Fruit fly (Drosophila melanogaster): ENCODE results near the gene Dscam4.

Dscam4 gene

dm6 chr3L:8299224-8300130, 61.0 kb downstream of the Dscam4 start, which contains the start of the genes Arl5 and CG13671 (continued):
- TF ChIP-seq Oaz (GFP tag; IDR thresholded peaks at IDR 0.05) (0 out of 2 replicates have a peak, but pooled peaks have one; percentile 30), sna (GFP tag; IDR thresholded peaks at IDR 0.05; ENCODE audit: partially characterized antibody) (peak; percentile 72; the same call in 1 of the 2 replicates), CG8765 (GFP tag; IDR thresholded peaks at IDR 0.05) (peak; percentile 58; the same call in 1 of the 2 replicates), salm (tag; optimal IDR thresholded peaks at IDR 0.05) (peak; percentile 25), CG10565 (GFP tag; optimal IDR thresholded peaks at IDR 0.05) (no peak), YL-1 (GFP tag; optimal IDR thresholded peaks at IDR 0.05) (peak; percentile 82), CG31365 (tag; optimal IDR thresholded peaks at IDR 0.05) (no peak), sob (GFP tag; IDR thresholded peaks at IDR 0.05) (peak; percentile 91), toy (GFP tag; IDR thresholded peaks at IDR 0.05) (no peak), CkIIα-i1 (GFP tag; IDR thresholded peaks at IDR 0.05) (no peak), CG17802 (tag; optimal IDR thresholded peaks at IDR 0.05) (peak; percentile 56), Dbx (GFP tag; IDR thresholded peaks at IDR 0.05) (peak; percentile 85), Bgb (GFP tag; IDR thresholded peaks at IDR 0.05; ENCODE audit: partially characterized antibody) (peak; percentile 67), CG11504 (tag; optimal IDR thresholded peaks at IDR 0.05) (no peak), aop (GFP tag; IDR thresholded peaks at IDR 0.05) (no peak), CG9797 (GFP tag; optimal IDR thresholded peaks at IDR 0.05) (peak; percentile 84), Hr3 (GFP tag; optimal IDR thresholded peaks at IDR 0.05) (peak; percentile 86), CG6791 (GFP tag; IDR thresholded peaks at IDR 0.05; ENCODE audit: partially characterized antibody) (peak; percentile 73), nau (GFP tag; optimal IDR thresholded peaks at IDR 0.05) (peak; percentile 25), CG1529 (GFP tag; optimal IDR thresholded peaks at IDR 0.05) (peak; percentile 10), CG15011 (GFP tag; optimal IDR thresholded peaks at IDR 0.05) (no peak), CG15514 (GFP tag; optimal IDR thresholded peaks at IDR 0.05) (peak; percentile 76), Vsx1 (GFP tag; optimal IDR thresholded peaks at IDR 0.05) (peak; percentile 99), CG33557 (GFP tag; optimal IDR thresholded peaks at IDR 0.05) (peak; percentile 36), usp (GFP tag; optimal IDR thresholded peaks at IDR 0.05) (no peak), CG9609 (GFP tag; optimal IDR thresholded peaks at IDR 0.05) (peak; percentile 67), Hmr (GFP tag; optimal IDR thresholded peaks at IDR 0.05) (peak; percentile 75), sisA (GFP tag; IDR thresholded peaks at IDR 0.05) (peak; percentile 85), gsb-n (tag; optimal IDR thresholded peaks at IDR 0.05) (peak; percentile 76), prd (optimal IDR thresholded peaks at IDR 0.05) (no peak), prd (GFP tag; IDR thresholded peaks at IDR 0.05) (peak; percentile 91), h (optimal IDR thresholded peaks at IDR 0.05) (no peak), pho (GFP tag; optimal IDR thresholded peaks at IDR 0.05) (peak; percentile 68), CG4820 (GFP tag; optimal IDR thresholded peaks at IDR 0.05) (peak; percentile 81), tx (GFP tag; optimal IDR thresholded peaks at IDR 0.05) (peak; percentile 62), zf30C (GFP tag; optimal IDR thresholded peaks at IDR 0.05) (no peak), Sry-δ (GFP tag; optimal IDR thresholded peaks at IDR 0.05) (peak; percentile 68), Mad (GFP tag; optimal IDR thresholded peaks at IDR 0.05) (peak; percentile 77), CG9932 (GFP tag; IDR thresholded peaks at IDR 0.05) (peak; percentile 88), Dip3 (GFP tag; optimal IDR thresholded peaks at IDR 0.05) (peak; percentile 79), abd-A (tag; optimal IDR thresholded peaks at IDR 0.05) (no peak), GATAe (GFP tag; conservative IDR thresholded peaks at IDR 0.05) (peak; percentile 66), CG10654 (GFP tag; optimal IDR thresholded peaks at IDR 0.05) (peak; percentile 80), CG16863 (GFP tag; optimal IDR thresholded peaks at IDR 0.05) (peak; percentile 54), CG17912 (GFP tag; optimal IDR thresholded peaks at IDR 0.05) (no peak), dpn (GFP tag; optimal IDR thresholded peaks at IDR 0.05) (peak; percentile 66 to 89), Doc3 (GFP tag; IDR thresholded peaks at IDR 0.05; ENCODE audit: partially characterized antibody) (peak; percentile 83), pfk (GFP tag; optimal IDR thresholded peaks at IDR 0.05) (no peak), Optix (GFP tag; IDR thresholded peaks at IDR 0.05) (peak; percentile 62; the same call in 1 of the 3 replicates)
